Fruit fly (Drosophila melanogaster): ENCODE data around the gene pie.

Gene pie

DNA sequence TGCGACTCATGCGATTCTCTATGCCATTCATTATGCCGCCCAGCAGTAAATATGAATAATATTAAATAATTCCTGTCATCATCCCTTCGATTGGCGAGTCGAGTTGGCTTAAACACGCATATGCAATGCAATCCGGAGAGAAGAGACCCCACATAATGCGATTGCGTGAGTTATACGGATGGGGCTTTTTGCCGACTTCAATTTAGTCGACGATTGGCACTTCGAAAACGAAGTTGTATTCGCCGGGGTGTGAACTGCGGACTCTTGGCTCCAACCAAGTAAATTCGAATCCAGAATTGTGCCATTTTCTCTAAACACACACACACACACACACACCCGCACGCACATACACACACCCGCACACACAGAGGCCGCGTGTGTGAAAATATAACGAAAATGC lies 46.3 kb downstream of the pie start:
- TF ChIP-seq CG13624 (GFP tag; optimal IDR thresholded peaks at IDR 0.05) (no peak), Dp (GFP tag; optimal IDR thresholded peaks at IDR 0.05) (no peak), Pdp1 (GFP tag; optimal IDR thresholded peaks at IDR 0.05) (peak in 1 of 2 experiments; percentile 40), Deaf1 (tag; optimal IDR thresholded peaks at IDR 0.05) (peak; percentile 83), mam (GFP tag; optimal IDR thresholded peaks at IDR 0.05) (no peak), ewg (GFP tag; optimal IDR thresholded peaks at IDR 0.05) (peak; percentile 90), MESR4 (GFP tag; optimal IDR thresholded peaks at IDR 0.05) (no peak), Dfd (GFP tag; optimal IDR thresholded peaks at IDR 0.05) (peak in 1 of 2 experiments; percentile 8), CG14050 (GFP tag; IDR thresholded peaks at IDR 0.05) (no peak), Dip2 (GFP tag; IDR thresholded peaks at IDR 0.05) (no peak), hbn (GFP tag; IDR thresholded peaks at IDR 0.05; ENCODE audit: partially characterized antibody) (no peak), pan (optimal IDR thresholded peaks at IDR 0.05) (no peak), pan (GFP tag; optimal IDR thresholded peaks at IDR 0.05 in 1 of 2, IDR thresholded peaks at IDR 0.05 in 1 of 2) (no peak), CG12299 (tag; optimal IDR thresholded peaks at IDR 0.05) (no peak), CG15269 (tag; optimal IDR thresholded peaks at IDR 0.05) (no peak), cg (GFP tag; optimal IDR thresholded peaks at IDR 0.05) (peak; percentile 65), CG7839 (tag; optimal IDR thresholded peaks at IDR 0.05) (no peak), zf30C (GFP tag; optimal IDR thresholded peaks at IDR 0.05) (no peak), Trl (optimal IDR thresholded peaks at IDR 0.05) (no peak), Trl (GFP tag; optimal IDR thresholded peaks at IDR 0.05) (peak; percentile 1), lilli (GFP tag; optimal IDR thresholded peaks at IDR 0.05) (no peak), Ssrp (tag; optimal IDR thresholded peaks at IDR 0.05) (no peak), CG10267 (tag; optimal IDR thresholded peaks at IDR 0.05) (no peak), CG9797 (GFP tag; optimal IDR thresholded peaks at IDR 0.05) (no peak), psq (GFP tag; optimal IDR thresholded peaks at IDR 0.05) (no peak), croc (GFP tag; conservative IDR thresholded peaks at IDR 0.05) (no peak)

DNA sequence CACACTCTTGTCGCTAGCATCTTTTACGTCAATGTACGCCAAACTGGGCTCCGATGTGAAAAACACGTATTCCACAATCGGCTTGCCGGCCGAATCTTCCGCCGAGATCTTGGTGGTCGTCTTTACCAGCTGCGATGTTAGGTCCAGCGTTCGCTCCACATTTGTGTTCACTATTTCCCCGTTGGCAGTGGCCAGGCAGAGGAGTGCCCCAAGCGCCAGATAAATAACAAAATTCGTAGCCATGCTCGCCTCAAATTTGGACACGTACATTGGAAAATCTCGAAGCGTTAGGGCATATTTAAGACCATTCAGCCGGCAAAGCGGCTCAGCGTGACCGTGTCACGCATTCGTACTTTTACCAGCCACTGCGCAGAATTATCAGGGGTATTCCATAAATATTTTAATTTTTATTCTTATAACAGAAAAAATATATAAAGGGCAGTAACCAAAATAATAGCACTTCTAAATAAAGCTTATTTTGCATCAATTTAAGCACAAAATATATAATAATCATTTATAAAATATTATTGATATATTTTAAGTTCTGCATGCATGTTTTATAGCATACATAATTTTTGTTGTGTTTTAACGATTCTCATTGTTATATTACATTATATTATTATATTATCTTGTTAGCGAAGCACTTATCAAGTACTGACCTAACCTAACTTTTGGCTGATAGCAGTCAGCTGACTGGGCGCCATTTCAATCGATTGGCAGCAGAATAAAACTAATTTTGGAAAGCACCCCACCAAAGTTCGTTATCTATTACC lies 46.9 kb downstream of the pie start, which contains the start of the genes CG33303 and dpr19:
TSS of gene CG33303 (minus strand) at position 294 of the 773 bp plus-strand sequence.
TSS of gene dpr19 (plus strand) at position 705 of the 773 bp plus-strand sequence.
- TF ChIP-seq pros (GFP tag; optimal IDR thresholded peaks at IDR 0.05) (peak; percentile 26), gem (tag; optimal IDR thresholded peaks at IDR 0.05) (peak; percentile 92), Adf1 (GFP tag; IDR thresholded peaks at IDR 0.05) (no peak), CG3995 (GFP tag; optimal IDR thresholded peaks at IDR 0.05) (peak; percentile 48), CG11723 (GFP tag; optimal IDR thresholded peaks at IDR 0.05) (peak; percentile 9), CG5245 (GFP tag; optimal IDR thresholded peaks at IDR 0.05) (no peak), CG15696 (tag; optimal IDR thresholded peaks at IDR 0.05) (peak; percentile 79), sc (optimal IDR thresholded peaks at IDR 0.05) (no peak), sc (GFP tag; optimal IDR thresholded peaks at IDR 0.05) (peak; percentile 33), eve (GFP tag; optimal IDR thresholded peaks at IDR 0.05) (no peak), Aef1 (GFP tag; IDR thresholded peaks at IDR 0.05) (no peak; the same call in 2 of the 3 replicates), tup (GFP tag; optimal IDR thresholded peaks at IDR 0.05) (no peak), otp (GFP tag; IDR thresholded peaks at IDR 0.05) (no peak), CG4820 (GFP tag; optimal IDR thresholded peaks at IDR 0.05) (peak; percentile 41), scrt (GFP tag; optimal IDR thresholded peaks at IDR 0.05) (peak; percentile 59), so (GFP tag; IDR thresholded peaks at IDR 0.05) (0 out of 3 replicates have a peak, but pooled peaks have one; percentile 7), Awh (GFP tag; IDR thresholded peaks at IDR 0.05) (peak; percentile 73), CG4360 (GFP tag; IDR thresholded peaks at IDR 0.05) (0 out of 2 replicates have a peak, but pooled peaks have one; percentile 7), hb (GFP tag; IDR thresholded peaks at IDR 0.05; ENCODE audit: partially characterized antibody) (no peak), z (GFP tag; IDR thresholded peaks at IDR 0.05) (no peak), CG13123 (GFP tag; optimal IDR thresholded peaks at IDR 0.05) (peak; percentile 50), CG7839 (tag; optimal IDR thresholded peaks at IDR 0.05) (peak; percentile 83), pnt (GFP tag; optimal IDR thresholded peaks at IDR 0.05) (no peak), Lpt (GFP tag; optimal IDR thresholded peaks at IDR 0.05) (no peak), gt (GFP tag; IDR thresholded peaks at IDR 0.05) (no peak), trem (tag; optimal IDR thresholded peaks at IDR 0.05) (peak; percentile 89)
